Fruit fly (Drosophila melanogaster) whole organism, wandering third instar larva: ENCODE data around the gene CG31360.

Source experiments
- Abd-B ChIP-seq: fragments of >200 bp; optimal IDR thresholded peaks from 2 replicates; lab custom pipeline; 2017; ENCODE audit warnings: missing biosample characterization, missing genetic modification characterization
- CG32264 ChIP-seq: fragments of 200-800 bp; sonication (Bioruptor generic); optimal IDR thresholded peaks from 2 replicates; lab custom pipeline; 2016; ENCODE audit warnings: missing biosample characterization, missing genetic modification characterization
- Dif ChIP-seq: fragments of 200-275, 200-300 bp; sonication (Bioruptor generic); optimal IDR thresholded peaks from 2 replicates; lab custom pipeline; 2018; ENCODE audit warnings: missing biosample characterization, missing genetic modification characterization; ENCODE audit not compliant: partially characterized antibody
- GATAd ChIP-seq: sonication (Bioruptor generic); optimal IDR thresholded peaks from 2 replicates; lab custom pipeline; 2016; ENCODE audit warnings: missing biosample characterization, missing genetic modification characterization
- Hnf4 ChIP-seq: fragments of 200-800 bp; sonication (Bioruptor generic); optimal IDR thresholded peaks from 2 replicates; lab custom pipeline; 2016; ENCODE audit warnings: missing biosample characterization, mild to moderate bottlenecking, missing genetic modification characterization
- Hr78 ChIP-seq: fragments of >200 bp; optimal IDR thresholded peaks from 2 replicates; lab custom pipeline; 2017; ENCODE audit warnings: missing biosample characterization, missing genetic modification characterization
- N ChIP-seq: fragments of >200 bp; optimal IDR thresholded peaks from 2 replicates; lab custom pipeline; 2018; ENCODE audit warnings: missing biosample characterization, missing external identifiers, missing genetic modification characterization
- Sp1 ChIP-seq: fragments of 200-800 bp; sonication (Bioruptor generic); optimal IDR thresholded peaks from 3 replicates; lab custom pipeline; 2019; ENCODE audit warnings: missing biosample characterization, mild to moderate bottlenecking, missing genetic modification characterization, moderate library complexity
- br ChIP-seq: fragments of 200-800 bp; sonication (Bioruptor generic); optimal IDR thresholded peaks from 2 replicates; lab custom pipeline; 2016; ENCODE audit warnings: missing biosample characterization, missing genetic modification characterization
- fru ChIP-seq: fragments of 200-800 bp; sonication (Bioruptor generic); optimal IDR thresholded peaks from 3 replicates; lab custom pipeline; 2016; ENCODE audit warnings: missing biosample characterization, mild to moderate bottlenecking, missing genetic modification characterization
- h ChIP-seq: fragments of 200-800 bp; sonication (Bioruptor generic); optimal IDR thresholded peaks from 3 replicates; lab custom pipeline; 2016; ENCODE audit warnings: missing biosample characterization, mild to moderate bottlenecking, missing genetic modification characterization
- pan ChIP-seq: fragments of >200 bp; optimal IDR thresholded peaks from 2 replicates; lab custom pipeline; 2017
- psq ChIP-seq: fragments of 200-800 bp; sonication (Bioruptor generic); optimal IDR thresholded peaks from 3 replicates; lab custom pipeline; 2017; ENCODE audit warnings: missing biosample characterization, mild to moderate bottlenecking, missing genetic modification characterization, moderate library complexity
- sage ChIP-seq: fragments of 200-800 bp; sonication (Bioruptor generic); optimal IDR thresholded peaks from 2 replicates; lab custom pipeline; 2016; ENCODE audit warnings: missing biosample characterization, mild to moderate bottlenecking, missing genetic modification characterization

dm6 chr3R:17705899-17706831 lies 21.3 kb downstream of the CG31360 start:
- TF ChIP-seq Hr78 (GFP tag; lab: Kevin White, UChicago) (no peak), Sp1 (GFP tag; lab: Kevin White, UChicago) (no peak), sage (GFP tag; lab: Kevin White, UChicago) (no peak), fru (peak; percentile 13), pan (lab: Kevin White, UChicago) (no peak), Abd-B (GFP tag; lab: Kevin White, UChicago) (no peak), h (peak; percentile 52), br (no peak), CG32264 (GFP tag; lab: Kevin White, UChicago) (no peak), psq (GFP tag; lab: Kevin White, UChicago) (peak; percentile 87), Hnf4 (GFP tag; lab: Kevin White, UChicago) (peak; percentile 25), N (GFP tag; lab: Kevin White, UChicago) (no peak), GATAd (GFP tag; lab: Kevin White, UChicago) (no peak), Dif (GFP tag; lab: Kevin White, UChicago) (no peak)
